Worm (Caenorhabditis elegans) whole organism, young adult: ENCODE data around the gene ZK795.2.

Source experiments
- B0035.1 ChIP-seq: sonication (generic microtip); optimal IDR thresholded peaks from 2 replicates; lab custom pipeline; 2016; ENCODE audit warnings: missing genetic modification characterization, mild to moderate bottlenecking, missing compliant biosample characterization, missing genotype, missing genetic modification reagents
- F10E7.11 ChIP-seq: sonication (generic microtip); optimal IDR thresholded peaks from 2 replicates; lab custom pipeline; 2017; ENCODE audit warnings: mild to moderate bottlenecking, missing genetic modification characterization, moderate library complexity, missing compliant biosample characterization
- F23B12.7 ChIP-seq: sonication (generic microtip); optimal IDR thresholded peaks from 2 replicates; lab custom pipeline; 2017; ENCODE audit warnings: missing genetic modification characterization, mild to moderate bottlenecking, missing compliant biosample characterization, antibody characterized with exemption, moderate library complexity; ENCODE audit not compliant: insufficient read depth
- F49E8.2 ChIP-seq: sonication (generic microtip); optimal IDR thresholded peaks from 3 replicates; lab custom pipeline; 2017; ENCODE audit warnings: missing genetic modification characterization, mild to moderate bottlenecking, missing compliant biosample characterization, antibody characterized with exemption, moderate library complexity; ENCODE audit not compliant: insufficient read depth
- K12H6.12 ChIP-seq: fragments of 200-800 bp; sonication (Bioruptor generic); optimal IDR thresholded peaks from 2 replicates; lab custom pipeline; 2018; ENCODE audit warnings: mild to moderate bottlenecking, missing genetic modification characterization, missing compliant biosample characterization
- T07F8.4 ChIP-seq: sonication (generic microtip); optimal IDR thresholded peaks from 2 replicates; lab custom pipeline; 2016; ENCODE audit warnings: mild to moderate bottlenecking, missing genetic modification characterization, moderate library complexity, missing compliant biosample characterization
- Y56A3A.18 ChIP-seq: fragments of 200-800 bp; sonication (Bioruptor generic); IDR thresholded peaks from 2 replicates; pipeline ENCODE4 v1.3.6; 2022; ENCODE audit warnings: missing genetic modification reagents, missing genetic modification characterization, missing compliant biosample characterization
- aptf-2 ChIP-seq: fragments of 200-800 bp; sonication (Bioruptor generic); conservative IDR thresholded peaks from 2 replicates; pipeline ENCODE4 v1.3.6; 2022; ENCODE audit warnings: missing genetic modification reagents, missing genetic modification characterization, missing compliant biosample characterization
- atf-7 ChIP-seq: sonication (generic microtip); optimal IDR thresholded peaks from 2 replicates; lab custom pipeline; 2017; ENCODE audit warnings: mild to moderate bottlenecking, missing genetic modification characterization, missing compliant biosample characterization
- attf-5 ChIP-seq: fragments of 200-800 bp; sonication (Bioruptor generic); optimal IDR thresholded peaks from 2 replicates; lab custom pipeline; 2018; ENCODE audit warnings: mild to moderate bottlenecking, missing genetic modification characterization, missing compliant biosample characterization
- bed-1 ChIP-seq: fragments of 200-800 bp; sonication (Bioruptor generic); IDR thresholded peaks from 2 replicates; pipeline ENCODE4 v1.3.6; 2022; ENCODE audit warnings: missing genetic modification reagents, missing genetic modification characterization, missing compliant biosample characterization
- cebp-1 ChIP-seq, 2 experiments: fragments of 200-800 bp in 1 of 2; sonication (Bioruptor generic) in 1 of 2; sonication (generic microtip) in 1 of 2; IDR thresholded peaks in 1 of 2; optimal IDR thresholded peaks in 1 of 2; 2 replicates each; pipeline versions ENCODE4 v1.3.6 to Lab custom; 2017 to 2022; ENCODE audit warnings: missing compliant biosample characterization in 2 of 2, missing genetic modification characterization in 2 of 2, mild to moderate bottlenecking in 1 of 2, missing genetic modification reagents in 1 of 2, moderate library complexity in 1 of 2
- dox-1 ChIP-seq: fragments of 200-800 bp; sonication (Bioruptor generic); IDR thresholded peaks from 2 replicates; pipeline ENCODE4 v1.3.6; 2022; ENCODE audit warnings: missing genetic modification reagents, missing genetic modification characterization, missing compliant biosample characterization
- lin-40 ChIP-seq: sonication (generic microtip); optimal IDR thresholded peaks from 2 replicates; lab custom pipeline; 2016; ENCODE audit warnings: missing genetic modification characterization, mild to moderate bottlenecking, missing compliant biosample characterization, missing genotype, missing genetic modification reagents
- lsl-1 ChIP-seq: fragments of 200-800 bp; sonication (Bioruptor generic); optimal IDR thresholded peaks from 2 replicates; lab custom pipeline; 2018; ENCODE audit warnings: mild to moderate bottlenecking, missing genetic modification characterization, moderate library complexity, missing compliant biosample characterization
- madf-6 ChIP-seq: fragments of 200-800 bp; sonication (Bioruptor generic); IDR thresholded peaks from 2 replicates; pipeline ENCODE4 v1.3.6; 2022; ENCODE audit warnings: missing genetic modification reagents, missing genetic modification characterization, missing compliant biosample characterization
- madf-8 ChIP-seq: fragments of 200-800 bp; sonication (Bioruptor generic); conservative IDR thresholded peaks from 2 replicates; pipeline ENCODE4 v1.3.6; 2022; ENCODE audit warnings: missing genetic modification reagents, missing genetic modification characterization, missing compliant biosample characterization
- mel-28 ChIP-seq: sonication (generic microtip); optimal IDR thresholded peaks from 2 replicates; lab custom pipeline; 2016; ENCODE audit warnings: borderline replicate concordance, mild to moderate bottlenecking, missing genetic modification characterization, missing compliant biosample characterization
- mxl-1 ChIP-seq: sonication (generic microtip); optimal IDR thresholded peaks from 2 replicates; lab custom pipeline; 2016; ENCODE audit warnings: missing genetic modification characterization, missing compliant biosample characterization
- nfya-1 ChIP-seq: sonication (generic microtip); optimal IDR thresholded peaks from 2 replicates; lab custom pipeline; 2017; ENCODE audit warnings: antibody characterized with exemption, missing compliant biosample characterization, missing genetic modification characterization, borderline replicate concordance; ENCODE audit not compliant: insufficient read depth
- nhr-27 ChIP-seq: fragments of 200-800 bp; sonication (Bioruptor generic); optimal IDR thresholded peaks from 2 replicates; lab custom pipeline; 2018; ENCODE audit warnings: mild to moderate bottlenecking, missing genetic modification characterization, moderate library complexity, missing compliant biosample characterization
- nhr-80 ChIP-seq: sonication (generic microtip); optimal IDR thresholded peaks from 2 replicates; lab custom pipeline; 2016; ENCODE audit warnings: missing genetic modification characterization, missing compliant biosample characterization
- pha-4 ChIP-seq: fragments of 150-350 bp; sonication (generic microtip); optimal IDR thresholded peaks from 2 replicates; lab custom pipeline; 2014; ENCODE audit warnings: missing biosample characterization, missing genetic modification reagents, missing genetic modification characterization
- rpc-1 ChIP-seq, 2 experiments: fragments of 150-350 bp in 1 of 2; sonication (generic microtip) in 1 of 2; optimal IDR thresholded peaks; 2 replicates each; lab custom pipeline; 2014 to 2018; ENCODE audit warnings: missing biosample characterization in 1 of 2, missing genetic modification characterization in 1 of 2, missing genetic modification reagents in 1 of 2, missing genotype in 1 of 2
- sptf-2 ChIP-seq: fragments of 200-800 bp; sonication (Bioruptor generic); optimal IDR thresholded peaks from 2 replicates; lab custom pipeline; 2018; ENCODE audit warnings: mild to moderate bottlenecking, missing genetic modification characterization, missing compliant biosample characterization
- tbp1 ChIP-seq: fragments of 200-800 bp; sonication (Bioruptor generic); optimal IDR thresholded peaks from 2 replicates; lab custom pipeline; 2018; ENCODE audit warnings: mild to moderate bottlenecking, missing genetic modification characterization, missing compliant biosample characterization
- tbx-9 ChIP-seq: sonication (generic microtip); optimal IDR thresholded peaks from 2 replicates; lab custom pipeline; 2016; ENCODE audit warnings: borderline replicate concordance, missing genetic modification characterization, inconsistent platforms, missing compliant biosample characterization
- unc-62 ChIP-seq: fragments of 150-350 bp; optimal IDR thresholded peaks from 2 replicates; lab custom pipeline; 2014; ENCODE audit warnings: missing biosample characterization, missing genetic modification reagents, missing genetic modification characterization
- xnd-1 ChIP-seq: sonication (generic microtip); optimal IDR thresholded peaks from 2 replicates; lab custom pipeline; 2016; ENCODE audit warnings: missing genotype, missing genetic modification reagents, missing genetic modification characterization, missing compliant biosample characterization
- zfh-2 ChIP-seq: fragments of 200-800 bp; sonication (Bioruptor generic); conservative IDR thresholded peaks from 2 replicates; pipeline ENCODE4 v1.3.6; 2022; ENCODE audit warnings: missing genetic modification reagents, missing genetic modification characterization, missing compliant biosample characterization
- ztf-25 ChIP-seq: fragments of 200-800 bp; sonication (Bioruptor generic); IDR thresholded peaks from 2 replicates; pipeline ENCODE4 v1.3.6; 2022; ENCODE audit warnings: missing genetic modification reagents, missing genetic modification characterization, missing compliant biosample characterization
- ztf-26 ChIP-seq: sonication (generic microtip); optimal IDR thresholded peaks from 2 replicates; lab custom pipeline; 2017; ENCODE audit warnings: missing genetic modification characterization, missing compliant biosample characterization
- ztf-6 ChIP-seq: fragments of 200-800 bp; sonication (Bioruptor generic); IDR thresholded peaks from 2 replicates; pipeline ENCODE4 v1.3.6; 2022; ENCODE audit warnings: missing genetic modification reagents, missing genetic modification characterization, missing compliant biosample characterization

Gene ZK795.2

ce11 chrIV:12536358-12536757, 22.4 kb downstream of the ZK795.2 start (continued):
- no peak for TF ChIP-seq F23B12.7 (tag; lab: Kevin White, UChicago)

DNA sequence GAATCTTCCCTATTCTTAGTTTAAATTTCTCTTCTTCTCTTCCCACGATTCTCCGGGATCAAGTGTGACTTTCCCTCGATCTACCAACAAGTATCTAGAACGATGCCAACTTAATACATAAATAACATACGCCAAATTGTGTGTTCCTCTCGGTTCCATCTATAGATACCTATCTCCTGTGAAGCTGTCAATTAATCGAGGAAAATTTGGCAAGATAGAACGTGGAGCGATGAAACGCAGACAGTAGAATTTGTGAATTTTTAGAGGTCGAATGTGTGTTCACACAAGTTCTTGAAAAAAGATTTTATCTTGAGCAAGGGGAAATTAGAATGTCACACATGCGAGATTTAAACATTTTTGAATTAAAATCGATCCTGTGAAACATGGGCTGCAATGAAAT, 27.3 kb downstream of the ZK795.2 start:
- TF ChIP-seq ztf-26: no peak
- TF ChIP-seq bed-1 (GFP tag; lab: Robert Waterston, UW): no peak
- TF ChIP-seq, all 124 proteins: peak for 0

DNA sequence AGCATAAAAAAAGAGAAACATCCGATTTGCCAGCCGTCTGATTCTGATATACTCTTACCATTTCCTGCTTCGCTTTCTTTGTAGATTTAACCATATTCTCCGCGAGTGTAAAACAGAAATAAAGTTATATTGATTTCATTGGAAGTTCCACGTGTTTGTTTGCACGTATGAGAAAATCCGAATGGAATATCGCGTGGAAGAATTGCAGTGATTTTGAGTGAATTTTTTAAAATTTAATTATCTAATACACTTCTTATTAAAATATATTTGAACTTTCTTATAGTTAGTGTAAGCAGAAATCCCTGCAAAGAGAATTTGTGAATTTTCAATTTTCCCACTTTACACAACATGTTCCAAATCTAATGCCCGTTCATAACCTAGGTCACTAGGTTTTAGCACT, 27.7 kb downstream of the ZK795.2 start, which contains the start of gene F53B2.5:
TSS of gene F53B2.5 (minus strand) at position 101 of the 400 bp plus-strand sequence.
- TF ChIP-seq B0035.1: no peak
- no peak for TF ChIP-seq T07F8.4 (tag; lab: Kevin White, UChicago)
- no peak for TF ChIP-seq ztf-6 (GFP tag; lab: Robert Waterston, UW)
- no peak for TF ChIP-seq F23B12.7 (tag; lab: Kevin White, UChicago)
- TF ChIP-seq mxl-1: no peak
- no peak for TF ChIP-seq mel-28
- no peak for TF ChIP-seq dox-1
- TF ChIP-seq K12H6.12 (tag; lab: Kevin White, UChicago): no peak
- no peak for TF ChIP-seq madf-6 (GFP tag; lab: Robert Waterston, UW)
- TF ChIP-seq madf-8 (GFP tag; lab: Robert Waterston, UW): no peak
- TF ChIP-seq nhr-27 (tag; lab: Kevin White, UChicago): no peak
- no peak for TF ChIP-seq lsl-1
- TF ChIP-seq nfya-1 (tag; lab: Kevin White, UChicago): no peak
- TF ChIP-seq rpc-1 (optimal IDR thresholded peaks at IDR 0.05; lab: Kevin White, UChicago): no peak
- no peak for TF ChIP-seq rpc-1 (tag; optimal IDR thresholded peaks at IDR 0.05; lab: Kevin White, UChicago)

DNA sequence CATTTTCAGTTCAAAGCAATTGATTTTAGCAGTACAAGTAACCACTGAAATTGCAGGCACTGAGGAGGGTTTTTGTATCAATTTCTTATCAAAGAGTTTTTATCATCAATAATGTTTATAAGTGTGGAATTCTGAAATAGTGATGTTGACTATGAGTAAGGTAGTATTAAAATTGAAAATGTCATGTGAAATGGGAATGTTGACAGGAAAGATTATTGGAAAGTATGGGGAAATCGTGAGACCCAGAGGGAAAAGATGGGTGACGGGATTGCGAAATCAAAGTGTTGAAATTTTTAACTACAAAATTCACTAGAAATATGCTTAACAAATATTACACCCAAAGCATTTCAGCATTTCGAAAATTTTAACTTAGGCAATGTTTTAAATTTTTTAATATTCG, 31.6 kb downstream of the ZK795.2 start, which contains the start of gene F53B2.8:
TSS of gene F53B2.8 (minus strand) at position 180 of the 400 bp plus-strand sequence.
- TF ChIP-seq nhr-80 (tag; lab: Kevin White, UChicago): peak; percentile 91
- TF ChIP-seq unc-62 (GFP tag; lab: Kevin White, UChicago): peak; percentile 83
- TF ChIP-seq F49E8.2: no peak
- peak; percentile 84 for TF ChIP-seq attf-5 (GFP tag; lab: Kevin White, UChicago)
- no peak for TF ChIP-seq aptf-2 (GFP tag; lab: Robert Waterston, UW)
- 0 out of 2 replicates have a peak, but pooled peaks have one; percentile 35 for TF ChIP-seq Y56A3A.18 (GFP tag; lab: Robert Waterston, UW)
- TF ChIP-seq xnd-1: no peak
- TF ChIP-seq zfh-2 (GFP tag; lab: Robert Waterston, UW): no peak
- peak; percentile 19 for TF ChIP-seq atf-7 (tag; lab: Kevin White, UChicago)
- TF ChIP-seq pha-4 (tag; lab: Kevin White, UChicago): peak; percentile 85
- peak; percentile 98 for TF ChIP-seq cebp-1 (GFP tag; IDR thresholded peaks at IDR 0.05; lab: Robert Waterston, UW)
- peak; percentile 99 for TF ChIP-seq cebp-1 (tag; optimal IDR thresholded peaks at IDR 0.05; lab: Kevin White, UChicago)

DNA sequence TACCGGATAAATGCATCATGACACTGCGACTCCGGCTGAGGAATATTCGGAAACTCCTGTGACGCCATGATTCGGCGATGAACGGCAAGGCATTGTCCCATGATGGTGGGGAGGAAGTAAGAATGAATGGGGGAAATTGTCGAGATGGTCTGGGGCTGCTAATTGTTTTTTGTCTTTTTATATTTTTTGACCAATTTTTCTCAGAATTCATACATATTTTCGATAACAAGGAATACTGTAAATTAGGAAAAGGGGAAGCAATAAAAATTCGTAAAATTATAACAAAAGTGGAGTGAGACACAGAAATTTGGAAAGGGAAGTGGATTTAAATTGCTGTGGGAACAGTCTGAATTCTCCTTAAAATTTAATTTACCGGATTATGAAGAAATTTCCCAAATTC, 33.4 kb downstream of the ZK795.2 start, which contains the start of gene eak-4:
TSS of gene eak-4 (minus strand) at position 101 of the 400 bp plus-strand sequence.
- TF ChIP-seq tbp1 (GFP tag; lab: Kevin White, UChicago) (no peak), bed-1 (GFP tag; lab: Robert Waterston, UW) (no peak), ztf-25 (GFP tag; lab: Robert Waterston, UW) (no peak), F10E7.11 (tag; lab: Kevin White, UChicago) (no peak), sptf-2 (GFP tag; lab: Kevin White, UChicago) (no peak), tbx-9 (tag; lab: Kevin White, UChicago) (no peak), rpc-1 (optimal IDR thresholded peaks at IDR 0.05; lab: Kevin White, UChicago) (no peak), rpc-1 (tag; optimal IDR thresholded peaks at IDR 0.05; lab: Kevin White, UChicago) (no peak), ztf-26 (no peak), unc-62 (GFP tag; lab: Kevin White, UChicago) (no peak), lin-40 (tag; lab: Kevin White, UChicago) (no peak)
